Worm (Caenorhabditis elegans) whole organism, L4 larva: ENCODE results near the gene C09H10.9.

ENCODE experiments used
- R02D3.7 ChIP-seq: fragments of 150-350 bp; sonication (generic microtip); optimal IDR thresholded peaks from 3 replicates; lab custom pipeline; 2014; ENCODE audit warnings: missing biosample characterization, missing genetic modification characterization
- aha-1 ChIP-seq: fragments of 150-350 bp; peaks from one replicate; lab custom pipeline; 2014; ENCODE audit warnings: missing biosample characterization, missing genetic modification characterization
- ama-1 ChIP-seq: fragments of 150-350 bp; optimal IDR thresholded peaks from 2 replicates; lab custom pipeline; 2014; ENCODE audit warnings: inconsistent platforms, mixed read lengths
- arid-1 ChIP-seq: fragments of 200-800 bp; sonication (Bioruptor generic); conservative IDR thresholded peaks from 2 replicates; pipeline ENCODE4 v1.3.6; 2022; ENCODE audit warnings: missing genetic modification reagents, missing genetic modification characterization, missing compliant biosample characterization
- ceh-44 ChIP-seq: fragments of 200-800 bp; sonication (Bioruptor generic); IDR thresholded peaks from 2 replicates; pipeline ENCODE4 v1.3.6; 2022; ENCODE audit warnings: missing genetic modification reagents, missing genetic modification characterization, missing compliant biosample characterization
- ces-1 ChIP-seq: fragments of 150-350 bp; sonication (generic microtip); optimal IDR thresholded peaks from 4 replicates; lab custom pipeline; 2014; ENCODE audit warnings: missing biosample characterization, missing genetic modification reagents, missing genetic modification characterization
- daf-12 ChIP-seq: fragments of 150-350 bp; optimal IDR thresholded peaks from 2 replicates; lab custom pipeline; 2014; ENCODE audit warnings: missing biosample characterization, missing genetic modification reagents, missing genetic modification characterization
- daf-16 ChIP-seq, 3 experiments: sonication (generic microtip); optimal IDR thresholded peaks; 2 replicates each; lab custom pipeline; 2016 to 2017; ENCODE audit warnings: missing genetic modification characterization in 3 of 3, missing genetic modification reagents in 3 of 3, mild to moderate bottlenecking in 2 of 3, missing compliant biosample characterization in 2 of 3, missing biosample characterization in 1 of 3, moderate library complexity in 1 of 3
- daf-8 ChIP-seq: fragments of 200-800 bp; sonication (Bioruptor generic); IDR thresholded peaks from 2 replicates; pipeline ENCODE4 v1.3.6; 2022; ENCODE audit warnings: missing genetic modification characterization, missing compliant biosample characterization
- dmd-6 ChIP-seq: fragments of 200-800 bp; sonication (Bioruptor generic); IDR thresholded peaks from 2 replicates; pipeline ENCODE4 v1.3.6; 2022; ENCODE audit warnings: missing genetic modification reagents, missing genetic modification characterization, missing compliant biosample characterization
- dmd-8 ChIP-seq: fragments of 200-800 bp; sonication (Bioruptor generic); IDR thresholded peaks from 2 replicates; pipeline ENCODE4 v1.3.6; 2022; ENCODE audit warnings: missing genetic modification characterization, missing compliant biosample characterization
- dpl-1 ChIP-seq: fragments of 150-350 bp; optimal IDR thresholded peaks from 2 replicates; lab custom pipeline; 2014; ENCODE audit warnings: missing biosample characterization, missing genetic modification reagents, missing genetic modification characterization
- dve-1 ChIP-seq: sonication (generic microtip); optimal IDR thresholded peaks from 2 replicates; lab custom pipeline; 2017; ENCODE audit warnings: antibody characterized with exemption, mild to moderate bottlenecking, missing genetic modification characterization, missing compliant biosample characterization; ENCODE audit not compliant: insufficient read depth
- fkh-10 ChIP-seq: fragments of 150-350 bp; optimal IDR thresholded peaks from 2 replicates; lab custom pipeline; 2014; ENCODE audit warnings: missing biosample characterization, missing genetic modification reagents, missing genetic modification characterization
- gei-8 ChIP-seq: fragments of 200-800 bp; sonication (Bioruptor generic); optimal IDR thresholded peaks from 2 replicates; lab custom pipeline; 2018; ENCODE audit warnings: mild to moderate bottlenecking, missing genetic modification characterization, missing compliant biosample characterization
- hif-1 ChIP-seq, 2 experiments: sonication (generic microtip); optimal IDR thresholded peaks; 2 replicates each; lab custom pipeline; 2016 to 2017; ENCODE audit warnings: missing compliant biosample characterization in 2 of 2, missing genetic modification characterization in 2 of 2, missing genetic modification reagents in 2 of 2, missing genotype in 2 of 2, mild to moderate bottlenecking in 1 of 2
- hlh-11 ChIP-seq: fragments of 200-800 bp; sonication (Bioruptor generic); optimal IDR thresholded peaks from 2 replicates; lab custom pipeline; 2018; ENCODE audit warnings: mild to moderate bottlenecking, missing genetic modification characterization, missing compliant biosample characterization
- hlh-30 ChIP-seq: sonication (generic microtip); optimal IDR thresholded peaks from 2 replicates; lab custom pipeline; 2017; ENCODE audit warnings: antibody characterized with exemption, mild to moderate bottlenecking, missing genetic modification characterization, missing compliant biosample characterization; ENCODE audit not compliant: insufficient read depth
- hmg-1.1 ChIP-seq: fragments of 200-800 bp; sonication (Bioruptor generic); IDR thresholded peaks from 2 replicates; pipeline ENCODE4 v1.3.6; 2022; ENCODE audit warnings: missing genetic modification reagents, missing genetic modification characterization, missing compliant biosample characterization
- lin-13 ChIP-seq: fragments of 150-350 bp; optimal IDR thresholded peaks from 2 replicates; lab custom pipeline; 2014; ENCODE audit warnings: missing biosample characterization, missing genetic modification reagents, missing genetic modification characterization
- lin-38 ChIP-seq: fragments of 200-800 bp; sonication (Bioruptor generic); IDR thresholded peaks from 2 replicates; pipeline ENCODE4 v1.3.6; 2022; ENCODE audit warnings: missing genetic modification reagents, missing genetic modification characterization, missing compliant biosample characterization
- lsy-2 ChIP-seq, 2 experiments: fragments of 150-350 bp in 1 of 2; sonication (generic microtip) in 1 of 2; optimal IDR thresholded peaks; 2 replicates each; lab custom pipeline; 2014 to 2017; ENCODE audit warnings: missing biosample characterization in 2 of 2, missing genetic modification characterization in 2 of 2
- mep-1 ChIP-seq: fragments of 150-350 bp; sonication (generic microtip); optimal IDR thresholded peaks from 3 replicates; lab custom pipeline; 2014; ENCODE audit warnings: missing biosample characterization, missing genetic modification characterization
- mes-2 ChIP-seq: sonication (generic microtip); optimal IDR thresholded peaks from 2 replicates; lab custom pipeline; 2016; ENCODE audit warnings: missing genotype, mild to moderate bottlenecking, missing genetic modification characterization, missing compliant biosample characterization; ENCODE audit not compliant: poor library complexity, severe bottlenecking
- nhr-11 ChIP-seq: fragments of 150-350 bp; optimal IDR thresholded peaks from 2 replicates; lab custom pipeline; 2014; ENCODE audit warnings: missing biosample characterization, missing genetic modification characterization
- nhr-237 ChIP-seq: sonication (generic microtip); optimal IDR thresholded peaks from 2 replicates; lab custom pipeline; 2017; ENCODE audit warnings: missing biosample characterization, missing genetic modification characterization
- nhr-28 ChIP-seq: fragments of 150-350 bp; optimal IDR thresholded peaks from 2 replicates; lab custom pipeline; 2014; ENCODE audit warnings: missing biosample characterization, missing genetic modification characterization
- nhr-6 ChIP-seq: fragments of 150-350 bp; optimal IDR thresholded peaks from 2 replicates; lab custom pipeline; 2014; ENCODE audit warnings: missing biosample characterization, missing genetic modification characterization
- nhr-77 ChIP-seq: fragments of 150-350 bp; optimal IDR thresholded peaks from 2 replicates; lab custom pipeline; 2014; ENCODE audit warnings: missing biosample characterization, missing genetic modification characterization
- rbr-2 ChIP-seq: sonication (generic microtip); optimal IDR thresholded peaks from 2 replicates; lab custom pipeline; 2016; ENCODE audit warnings: missing genotype, missing genetic modification characterization, missing compliant biosample characterization
- set-16 ChIP-seq: fragments of 200-800 bp; sonication (Bioruptor generic); IDR thresholded peaks from 2 replicates; pipeline ENCODE4 v1.3.6; 2022; ENCODE audit warnings: missing genetic modification reagents, missing genetic modification characterization, missing compliant biosample characterization
- skn-1 ChIP-seq: fragments of 150-350 bp; optimal IDR thresholded peaks from 2 replicates; lab custom pipeline; 2014; ENCODE audit warnings: missing biosample characterization, missing genetic modification characterization
- spr-3 ChIP-seq: fragments of 200-800 bp; sonication (Bioruptor generic); optimal IDR thresholded peaks from 2 replicates; lab custom pipeline; 2018; ENCODE audit warnings: mild to moderate bottlenecking, missing genetic modification characterization, missing compliant biosample characterization
- unc-130 ChIP-seq: sonication (generic microtip); optimal IDR thresholded peaks from 2 replicates; lab custom pipeline; 2016; ENCODE audit warnings: missing genetic modification reagents, missing genetic modification characterization, missing compliant biosample characterization
- unc-39 ChIP-seq: sonication (generic microtip); optimal IDR thresholded peaks from 2 replicates; lab custom pipeline; 2017; ENCODE audit warnings: missing biosample characterization, missing genetic modification characterization
- zfp-3 ChIP-seq: fragments of 200-800 bp; sonication (Bioruptor generic); conservative IDR thresholded peaks from 2 replicates; pipeline ENCODE4 v1.3.6; 2022; ENCODE audit warnings: missing genetic modification reagents, missing genetic modification characterization, missing compliant biosample characterization
- ztf-7 ChIP-seq: fragments of 150-350 bp; optimal IDR thresholded peaks from 2 replicates; lab custom pipeline; 2014; ENCODE audit warnings: missing biosample characterization, missing genetic modification characterization

The C09H10.9 gene

DNA sequence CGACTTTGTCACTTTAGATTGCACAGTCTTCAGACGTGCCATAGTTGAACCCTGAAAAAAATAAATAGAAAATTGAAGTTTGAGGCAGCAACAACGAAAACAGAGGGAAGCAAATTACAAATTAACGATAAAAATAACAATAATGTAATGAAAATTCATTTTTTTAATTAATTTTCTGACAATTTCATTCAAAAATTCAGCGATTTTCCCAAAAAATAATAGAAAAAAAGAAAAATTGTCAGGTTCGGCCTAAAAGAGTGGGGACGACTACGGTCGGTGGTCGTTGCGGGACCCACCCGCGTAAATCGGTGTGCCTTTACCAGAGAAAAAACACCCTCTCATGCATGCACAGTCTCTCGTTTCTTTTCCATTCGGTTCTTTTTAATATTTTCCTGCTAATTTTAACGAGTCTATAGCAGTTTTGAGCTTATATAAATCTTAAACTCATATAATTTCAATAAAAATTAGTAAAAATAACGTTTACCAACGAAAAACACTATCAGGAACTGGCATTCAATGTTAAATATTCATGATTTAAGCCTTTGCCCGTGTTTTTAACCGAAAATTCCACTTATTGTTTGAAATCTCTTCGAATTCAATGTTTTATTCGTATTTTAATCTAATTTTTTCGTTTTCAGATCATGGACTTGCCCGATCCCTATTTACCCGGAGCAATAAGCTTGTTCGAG is 22.2 kb downstream of the C09H10.9 start, which contains the start of the genes rps-9 and lsm-1:
Gene rps-9, minus strand, starts transcription at position 51 of the 689 bp plus-strand sequence.
Gene lsm-1, plus strand, starts transcription at position 639 of the 689 bp plus-strand sequence.
- TF ChIP-seq unc-130: peak; percentile 45
- TF ChIP-seq hmg-1.1 (GFP tag; lab: Robert Waterston, UW): peak; percentile 60; the same call in 1 of the 2 replicates
- TF ChIP-seq nhr-11 (tag; lab: Kevin White, UChicago): peak; percentile 45
- TF ChIP-seq fkh-10 (GFP tag; lab: Kevin White, UChicago): peak; percentile 40
- peak; percentile 63 for TF ChIP-seq dpl-1
- TF ChIP-seq nhr-77: peak; percentile 50
- no peak for TF ChIP-seq nhr-237 (tag; lab: Kevin White, UChicago)
- TF ChIP-seq dve-1 (tag; lab: Kevin White, UChicago): peak; percentile 49
- peak; percentile 57 for TF ChIP-seq hlh-11 (tag; lab: Kevin White, UChicago)
- peak; percentile 71 for TF ChIP-seq mep-1 (tag; lab: Kevin White, UChicago)
- TF ChIP-seq lin-38: peak; percentile 70
- peak; percentile 60 for TF ChIP-seq lin-13 (GFP tag; lab: Kevin White, UChicago)
- peak in 1 of 2 experiments; percentile 64 for TF ChIP-seq hif-1 (tag; optimal IDR thresholded peaks at IDR 0.05; lab: Kevin White, UChicago)
- TF ChIP-seq nhr-6 (tag; lab: Kevin White, UChicago): peak; percentile 23
- peak; percentile 84 for TF ChIP-seq mes-2 (tag; lab: Kevin White, UChicago)
- no peak for TF ChIP-seq daf-16 (GFP tag; optimal IDR thresholded peaks at IDR 0.05; lab: Kevin White, UChicago)
- TF ChIP-seq daf-16 (tag; optimal IDR thresholded peaks at IDR 0.05; lab: Kevin White, UChicago): peak; percentile 32
- peak; percentile 5 for TF ChIP-seq nhr-28 (tag; lab: Kevin White, UChicago)
- no peak for TF ChIP-seq skn-1 (tag; lab: Kevin White, UChicago)
- no peak for TF ChIP-seq unc-39 (tag; lab: Kevin White, UChicago)
- peak; percentile 32 for TF ChIP-seq ama-1 (lab: Kevin White, UChicago)
- 0 out of 2 replicates have a peak, but pooled peaks have one; percentile 38 for TF ChIP-seq arid-1
- TF ChIP-seq dmd-6 (GFP tag; lab: Robert Waterston, UW): peak; percentile 25; the same call in 1 of the 2 replicates
- peak; percentile 23 for TF ChIP-seq aha-1 (tag; lab: Kevin White, UChicago)
- no peak for TF ChIP-seq dmd-8
- peak; percentile 49 to 98 for TF ChIP-seq lsy-2 (tag; optimal IDR thresholded peaks at IDR 0.05; lab: Kevin White, UChicago)
- TF ChIP-seq rbr-2: peak; percentile 43
- TF ChIP-seq R02D3.7: no peak
- no peak for TF ChIP-seq ceh-44 (GFP tag; lab: Robert Waterston, UW)
- TF ChIP-seq hlh-30 (tag; lab: Kevin White, UChicago): peak; percentile 58

DNA sequence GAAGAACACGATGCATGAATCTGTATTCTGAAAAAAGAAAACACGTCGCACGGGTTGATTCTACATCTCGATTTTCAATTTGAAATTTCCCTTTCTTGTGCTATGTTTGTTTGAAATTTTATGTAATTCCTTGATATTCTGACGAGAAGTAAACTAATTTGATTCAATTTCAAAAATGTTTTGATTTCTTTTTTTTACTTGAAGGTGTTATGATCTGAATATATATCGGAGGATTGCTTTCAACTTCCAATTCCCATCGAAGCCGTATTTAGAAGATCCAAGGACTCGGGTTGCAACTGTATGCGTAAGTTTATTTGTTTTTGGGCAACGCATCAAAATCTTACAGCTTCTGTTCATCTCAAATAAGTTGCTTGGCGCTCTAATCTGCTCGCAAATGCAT is 23.1 kb downstream of the C09H10.9 start, which contains the start of gene F40F8.1:
Gene F40F8.1, plus strand, starts transcription at position 301 of the 400 bp plus-strand sequence.
- TF ChIP-seq dmd-6 (GFP tag; lab: Robert Waterston, UW): no peak
- no peak for TF ChIP-seq daf-12 (tag; lab: Kevin White, UChicago)
- no peak for TF ChIP-seq ama-1 (lab: Kevin White, UChicago)
- TF ChIP-seq aha-1 (tag; lab: Kevin White, UChicago): no peak
- TF ChIP-seq zfp-3 (GFP tag; lab: Robert Waterston, UW): no peak
- TF ChIP-seq ces-1 (GFP tag; lab: Kevin White, UChicago): no peak
- no peak for TF ChIP-seq daf-8 (GFP tag; lab: Robert Waterston, UW)
- no peak for TF ChIP-seq spr-3 (GFP tag; lab: Kevin White, UChicago)
- TF ChIP-seq rbr-2: no peak

DNA sequence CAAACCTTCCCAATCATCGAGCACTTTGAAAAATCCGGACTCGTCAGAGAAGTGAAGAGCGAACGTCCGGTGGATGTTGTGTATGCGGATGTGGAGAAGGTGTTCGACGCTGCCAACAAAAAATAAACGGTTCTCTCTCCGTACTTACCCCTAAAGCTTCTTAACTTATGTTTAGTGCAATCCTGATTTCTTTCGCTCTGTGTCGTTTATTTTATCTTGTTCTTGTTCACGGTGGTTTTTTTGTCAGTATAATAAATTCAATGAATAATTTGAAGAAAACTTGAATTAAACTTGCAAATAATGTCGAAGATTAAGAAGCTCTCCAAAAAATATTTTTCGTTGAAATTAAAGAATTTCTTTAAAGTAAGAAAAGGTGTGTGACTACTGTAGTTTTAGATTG is 24.7 kb downstream of the C09H10.9 start, which contains the start of gene F40F8.3:
Gene F40F8.3, plus strand, starts transcription at position 301 of the 400 bp plus-strand sequence.
- TF ChIP-seq ztf-7 (no peak), ces-1 (GFP tag; lab: Kevin White, UChicago) (no peak), unc-130 (no peak), set-16 (GFP tag; lab: Robert Waterston, UW) (no peak), gei-8 (GFP tag; lab: Kevin White, UChicago) (no peak)
